Fruit fly (Drosophila melanogaster): ENCODE measurements around the gene CG7329.

CG7329 gene

dm6 chr2L:10579453-10579852 is 58.8 kb downstream of the CG7329 start, which contains the start of gene CG34160:
CG34160 (plus strand) TSS chr2L:10579753.
- TF ChIP-seq CG7101 (tag; optimal IDR thresholded peaks at IDR 0.05) = no peak
- TF ChIP-seq Clk (GFP tag; optimal IDR thresholded peaks at IDR 0.05) = no peak
- TF ChIP-seq CG14711 (tag; optimal IDR thresholded peaks at IDR 0.05) = no peak
- TF ChIP-seq CG12768 (GFP tag; optimal IDR thresholded peaks at IDR 0.05) = no peak
- no peak for TF ChIP-seq CG11617 (GFP tag; optimal IDR thresholded peaks at IDR 0.05)
- TF ChIP-seq cnc (optimal IDR thresholded peaks at IDR 0.05) = no peak
- TF ChIP-seq cic (GFP tag; optimal IDR thresholded peaks at IDR 0.05) = no peak
- no peak for TF ChIP-seq CG5204 (GFP tag; optimal IDR thresholded peaks at IDR 0.05)
- no peak for TF ChIP-seq toe (GFP tag; optimal IDR thresholded peaks at IDR 0.05)
- no peak for TF ChIP-seq CG33017 (tag; optimal IDR thresholded peaks at IDR 0.05)
- no peak for TF ChIP-seq CG7045 (GFP tag; optimal IDR thresholded peaks at IDR 0.05)
- no peak for TF ChIP-seq Hr96 (GFP tag; optimal IDR thresholded peaks at IDR 0.05)
- no peak for TF ChIP-seq bab1 (GFP tag; optimal IDR thresholded peaks at IDR 0.05)
- no peak for TF ChIP-seq ovo (GFP tag; optimal IDR thresholded peaks at IDR 0.05)
- no peak for TF ChIP-seq tj (GFP tag; optimal IDR thresholded peaks at IDR 0.05)
- TF ChIP-seq Crg-1 (GFP tag; optimal IDR thresholded peaks at IDR 0.05) = no peak

Data from whole organism, adult.